Comparison of ENCODE assay signal across 4 fruit fly cellular contexts in genomic region chr3R:11236041-11236440, dm6.
A peak's percentile ranks its signal among the peaks of the same experiment; 100 is the strongest.
TF ChIP-seq lines count a peak whose summit lies in the region.

TSS of gene CG31441 (plus strand) at chr3R:11236286.

- TF ChIP-seq CTCF in whole organism, embryonic (GFP tag; optimal IDR thresholded peaks at IDR 0.05; lab: Kevin White, UChicago): no peak

TF ChIP-seq in whole organism, adult, 20 proteins besides CTCF, POLR2A, EP300 and RAD21:
- TF ChIP-seq Mnt (GFP tag; optimal IDR thresholded peaks at IDR 0.05; lab: Kevin White, UChicago): peak; percentile 61
- TF ChIP-seq bab1 (GFP tag; optimal IDR thresholded peaks at IDR 0.05; lab: Kevin White, UChicago): peak; percentile 15
- TF ChIP-seq Hr96 (GFP tag; optimal IDR thresholded peaks at IDR 0.05; lab: Kevin White, UChicago): no peak
- TF ChIP-seq CG33017 (tag; optimal IDR thresholded peaks at IDR 0.05; lab: Kevin White, UChicago): no peak
- TF ChIP-seq Clk (GFP tag; optimal IDR thresholded peaks at IDR 0.05; lab: Kevin White, UChicago): no peak

TF ChIP-seq in whole organism, embryonic, 481 proteins besides CTCF, POLR2A, EP300 and RAD21 (continues in another document):
- TF ChIP-seq vnd (GFP tag; IDR thresholded peaks at IDR 0.05; lab: Robert Waterston, UW; ENCODE audit: partially characterized antibody) (no peak), BEAF-32 (GFP tag; optimal IDR thresholded peaks at IDR 0.05; lab: Kevin White, UChicago) (peak; percentile 65), CG12104 (GFP tag; optimal IDR thresholded peaks at IDR 0.05; lab: Kevin White, UChicago) (no peak), CG11560 (tag; IDR thresholded peaks at IDR 0.05; lab: Robert Waterston, UW) (no peak), mirr (GFP tag; optimal IDR thresholded peaks at IDR 0.05; lab: Kevin White, UChicago) (no peak), Lhr (GFP tag; optimal IDR thresholded peaks at IDR 0.05; lab: Kevin White, UChicago) (peak; percentile 6), CG11398 (GFP tag; optimal IDR thresholded peaks at IDR 0.05; lab: Kevin White, UChicago) (no peak), CG16815 (GFP tag; optimal IDR thresholded peaks at IDR 0.05; lab: Kevin White, UChicago) (no peak), CG10147 (GFP tag; optimal IDR thresholded peaks at IDR 0.05; lab: Kevin White, UChicago) (no peak), CG3847 (GFP tag; IDR thresholded peaks at IDR 0.05; lab: Robert Waterston, UW) (no peak), CG3065 (GFP tag; optimal IDR thresholded peaks at IDR 0.05; lab: Kevin White, UChicago) (no peak), run (tag; optimal IDR thresholded peaks at IDR 0.05; lab: Kevin White, UChicago) (no peak), crc (GFP tag; optimal IDR thresholded peaks at IDR 0.05; lab: Kevin White, UChicago) (no peak), CG15479 (GFP tag; optimal IDR thresholded peaks at IDR 0.05; lab: Kevin White, UChicago) (no peak), CG7786 (GFP tag; optimal IDR thresholded peaks at IDR 0.05; lab: Kevin White, UChicago) (no peak), ash1 (GFP tag; optimal IDR thresholded peaks at IDR 0.05; lab: Kevin White, UChicago) (no peak), ftz-f1 (GFP tag; optimal IDR thresholded peaks at IDR 0.05; lab: Kevin White, UChicago) (no peak), CG4282 (GFP tag; optimal IDR thresholded peaks at IDR 0.05; lab: Kevin White, UChicago) (no peak), Poxn (GFP tag; IDR thresholded peaks at IDR 0.05; lab: Robert Waterston, UW) (no peak), Scr (GFP tag; IDR thresholded peaks at IDR 0.05; lab: Robert Waterston, UW; ENCODE audit: partially characterized antibody) (peak; percentile 61), Hsf (GFP tag; optimal IDR thresholded peaks at IDR 0.05; lab: Kevin White, UChicago) (no peak), CG16779 (GFP tag; IDR thresholded peaks at IDR 0.05; lab: Robert Waterston, UW) (no peak), CHES-1-like (GFP tag; optimal IDR thresholded peaks at IDR 0.05; lab: Kevin White, UChicago) (no peak), Nf-YB (GFP tag; optimal IDR thresholded peaks at IDR 0.05; lab: Kevin White, UChicago) (no peak), D19A (tag; optimal IDR thresholded peaks at IDR 0.05; lab: Kevin White, UChicago) (no peak), ac (GFP tag; optimal IDR thresholded peaks at IDR 0.05; lab: Kevin White, UChicago) (no peak), exex (tag; optimal IDR thresholded peaks at IDR 0.05; lab: Kevin White, UChicago) (no peak), CG15601 (tag; optimal IDR thresholded peaks at IDR 0.05; lab: Kevin White, UChicago) (no peak), CG4424 (GFP tag; optimal IDR thresholded peaks at IDR 0.05; lab: Kevin White, UChicago) (no peak), sens-2 (GFP tag; IDR thresholded peaks at IDR 0.05; lab: Robert Waterston, UW) (no peak)

TF ChIP-seq in whole organism, prepupa, 60 proteins besides CTCF, POLR2A, EP300 and RAD21:
- TF ChIP-seq fkh (GFP tag; optimal IDR thresholded peaks at IDR 0.05; lab: Kevin White, UChicago) (peak; percentile 94), net (GFP tag; optimal IDR thresholded peaks at IDR 0.05; lab: Kevin White, UChicago) (no peak), esn (GFP tag; optimal IDR thresholded peaks at IDR 0.05; lab: Kevin White, UChicago) (peak; percentile 28), CG3919 (GFP tag; optimal IDR thresholded peaks at IDR 0.05; lab: Kevin White, UChicago) (no peak)
TF ChIP-seq in whole organism, prepupa: peak in this region for 2.

TF ChIP-seq in whole organism, wandering third instar larva, 38 proteins besides CTCF, POLR2A, EP300 and RAD21:
- peak; percentile 31 for TF ChIP-seq Hr83 (GFP tag; optimal IDR thresholded peaks at IDR 0.05; lab: Kevin White, UChicago; ENCODE audit: poor library complexity, severe bottlenecking)
- TF ChIP-seq fru (GFP tag; optimal IDR thresholded peaks at IDR 0.05; lab: Kevin White, UChicago): no peak
- TF ChIP-seq Mio (GFP tag; optimal IDR thresholded peaks at IDR 0.05; lab: Kevin White, UChicago): no peak
